Fruit fly (Drosophila melanogaster) whole organism, embryonic: ENCODE results near the gene CG5910.

Experiments
- B-H2 ChIP-seq: fragments of 200-800 bp; sonication (Bioruptor generic); optimal IDR thresholded peaks from 2 replicates; lab custom pipeline; 2018; ENCODE audit warnings: missing biosample characterization, mild to moderate bottlenecking, missing genetic modification characterization
- Bgb ChIP-seq: fragments of 200-800 bp; sonication (Bioruptor generic); IDR thresholded peaks from 2 replicates; pipeline ENCODE4 v1.3.6; 2022; ENCODE audit warnings: missing biosample characterization, missing genetic modification characterization; ENCODE audit not compliant: partially characterized antibody
- Bteb2 ChIP-seq: fragments of 200-800 bp; sonication (Bioruptor generic); optimal IDR thresholded peaks from 2 replicates; lab custom pipeline; 2016; ENCODE audit warnings: missing biosample characterization, missing genetic modification characterization
- CG10321 ChIP-seq: fragments of 200-800 bp; sonication (Bioruptor generic); IDR thresholded peaks from 2 replicates; pipeline ENCODE4 v1.3.6; 2022; ENCODE audit warnings: missing biosample characterization, missing genetic modification characterization
- CG11723 ChIP-seq: fragments of 200-800 bp; sonication (Bioruptor generic); optimal IDR thresholded peaks from 2 replicates; lab custom pipeline; 2017; ENCODE audit warnings: missing biosample characterization, mild to moderate bottlenecking, missing genetic modification characterization
- CG12299 ChIP-seq: fragments of 200-800 bp; sonication (Bioruptor generic); optimal IDR thresholded peaks from 2 replicates; lab custom pipeline; 2018; ENCODE audit warnings: missing biosample characterization, mild to moderate bottlenecking, missing genetic modification characterization
- CG12942 ChIP-seq: fragments of 200-800 bp; sonication (Bioruptor generic); optimal IDR thresholded peaks from 3 replicates; lab custom pipeline; 2016; ENCODE audit warnings: missing biosample characterization, missing genetic modification characterization
- CG14860 ChIP-seq: fragments of 200-800 bp; sonication (Bioruptor generic); IDR thresholded peaks from 3 replicates; pipeline ENCODE4 v1.3.6; 2022; ENCODE audit warnings: missing biosample characterization, missing genetic modification characterization; ENCODE audit not compliant: partially characterized antibody
- CG16779 ChIP-seq: fragments of 200-800 bp; sonication (Bioruptor generic); IDR thresholded peaks from 2 replicates; pipeline ENCODE4 v1.3.6; 2022; ENCODE audit warnings: missing biosample characterization, missing genetic modification characterization
- CG17912 ChIP-seq: fragments of 200-800 bp; sonication (Bioruptor generic); optimal IDR thresholded peaks from 2 replicates; lab custom pipeline; 2018; ENCODE audit warnings: missing biosample characterization, mild to moderate bottlenecking, missing genetic modification characterization
- CG1832 ChIP-seq: fragments of 200-800 bp; sonication (Bioruptor generic); optimal IDR thresholded peaks from 2 replicates; lab custom pipeline; 2017; ENCODE audit warnings: missing biosample characterization, mild to moderate bottlenecking, missing genetic modification characterization, inconsistent platforms
- CG18476 ChIP-seq: fragments of 200-800 bp; sonication (Bioruptor generic); optimal IDR thresholded peaks from 2 replicates; lab custom pipeline; 2016; ENCODE audit warnings: missing biosample characterization, mild to moderate bottlenecking, missing genetic modification characterization
- CG30431 ChIP-seq: fragments of 200-800 bp; sonication (Bioruptor generic); optimal IDR thresholded peaks from 2 replicates; lab custom pipeline; 2017; ENCODE audit warnings: missing biosample characterization, missing genetic modification characterization
- CG32532 ChIP-seq: fragments of 200-800 bp; sonication (Bioruptor generic); IDR thresholded peaks from 2 replicates; pipeline ENCODE4 v1.3.6; 2022; ENCODE audit warnings: missing biosample characterization, missing genetic modification characterization
- CG34422 ChIP-seq: fragments of 200-800 bp; sonication (Bioruptor generic); IDR thresholded peaks from 3 replicates; pipeline ENCODE4 v1.3.6; 2022; ENCODE audit warnings: missing biosample characterization, missing genetic modification characterization
- CG43689 ChIP-seq: fragments of 200-800 bp; sonication (Bioruptor generic); IDR thresholded peaks from 2 replicates; pipeline ENCODE4 v1.3.6; 2022; ENCODE audit warnings: missing biosample characterization, missing genetic modification characterization
- CG6272 ChIP-seq: fragments of 200-800 bp; sonication (Bioruptor generic); IDR thresholded peaks from 2 replicates; pipeline ENCODE4 v1.3.6; 2022; ENCODE audit warnings: missing biosample characterization, missing genetic modification characterization
- CG6689 ChIP-seq: fragments of 200-800 bp; sonication (Bioruptor generic); IDR thresholded peaks from 2 replicates; pipeline ENCODE4 v1.3.6; 2022; ENCODE audit warnings: missing biosample characterization, missing genetic modification characterization
- CG6813 ChIP-seq: fragments of 200-800 bp; sonication (Bioruptor generic); optimal IDR thresholded peaks from 2 replicates; lab custom pipeline; 2017; ENCODE audit warnings: missing biosample characterization, missing genetic modification characterization, mild to moderate bottlenecking, moderate library complexity, missing genetic modification reagents
- CG7963 ChIP-seq: fragments of 200-800 bp; sonication (Bioruptor generic); IDR thresholded peaks from 3 replicates; pipeline ENCODE4 v1.3.6; 2022; ENCODE audit warnings: missing biosample characterization, missing genetic modification characterization; ENCODE audit not compliant: partially characterized antibody
- Camta ChIP-seq: fragments of 200-800 bp; sonication (Bioruptor generic); optimal IDR thresholded peaks from 2 replicates; lab custom pipeline; 2016; ENCODE audit warnings: missing biosample characterization, missing genetic modification characterization
- Dll ChIP-seq: fragments of 200-800 bp; sonication (Bioruptor generic); IDR thresholded peaks from 4 replicates; pipeline ENCODE4 v1.3.6; 2022; ENCODE audit warnings: missing biosample characterization, missing genetic modification characterization; ENCODE audit not compliant: partially characterized antibody
- Doc3 ChIP-seq: fragments of 200-800 bp; sonication (Bioruptor generic); IDR thresholded peaks from 3 replicates; pipeline ENCODE4 v1.3.6; 2022; ENCODE audit warnings: missing biosample characterization, missing genetic modification characterization; ENCODE audit not compliant: partially characterized antibody
- HLH4C ChIP-seq: fragments of 200-800 bp; sonication (Bioruptor generic); IDR thresholded peaks from 3 replicates; pipeline ENCODE4 v1.3.6; 2022; ENCODE audit warnings: missing biosample characterization, missing genetic modification characterization; ENCODE audit not compliant: partially characterized antibody
- Hmx ChIP-seq: fragments of 200-800 bp; sonication (Bioruptor generic); optimal IDR thresholded peaks from 2 replicates; lab custom pipeline; 2016; ENCODE audit warnings: missing biosample characterization, missing genetic modification characterization
- Hr3 ChIP-seq: fragments of 200-800 bp; sonication (Bioruptor generic); optimal IDR thresholded peaks from 3 replicates; lab custom pipeline; 2016; ENCODE audit warnings: missing biosample characterization, missing genetic modification characterization
- Lim3 ChIP-seq: fragments of 200-800 bp; sonication (Bioruptor generic); IDR thresholded peaks from 2 replicates; pipeline ENCODE4 v1.3.6; 2022; ENCODE audit warnings: missing biosample characterization, missing genetic modification characterization
- NC2β ChIP-seq: fragments of 200-800 bp; sonication (Bioruptor generic); optimal IDR thresholded peaks from 2 replicates; lab custom pipeline; 2016; ENCODE audit warnings: missing biosample characterization, missing genetic modification characterization
- Oli ChIP-seq: fragments of 200-800 bp; sonication (Bioruptor generic); optimal IDR thresholded peaks from 2 replicates; lab custom pipeline; 2018; ENCODE audit warnings: missing biosample characterization, mild to moderate bottlenecking, missing genetic modification characterization, moderate library complexity
- Opbp ChIP-seq: fragments of 200-800 bp; sonication (Bioruptor generic); IDR thresholded peaks from 3 replicates; pipeline ENCODE4 v1.3.6; 2022; ENCODE audit warnings: missing biosample characterization, missing genetic modification characterization; ENCODE audit not compliant: partially characterized antibody
- Ravus ChIP-seq: fragments of 200-800 bp; sonication (Bioruptor generic); IDR thresholded peaks from 2 replicates; pipeline ENCODE4 v1.3.6; 2022; ENCODE audit warnings: missing biosample characterization, missing genetic modification characterization
- Taf1 ChIP-seq: fragments of 200-800 bp; sonication (Bioruptor generic); IDR thresholded peaks from 2 replicates; pipeline ENCODE4 v1.3.6; 2022; ENCODE audit warnings: missing biosample characterization, missing genetic modification characterization
- abd-A ChIP-seq: fragments of 200-800 bp; sonication (Bioruptor generic); optimal IDR thresholded peaks from 3 replicates; lab custom pipeline; 2019; ENCODE audit warnings: missing biosample characterization, mild to moderate bottlenecking, missing genetic modification characterization, moderate library complexity
- ap ChIP-seq: fragments of 200-800 bp; sonication (Bioruptor generic); IDR thresholded peaks from 2 replicates; pipeline ENCODE4 v1.3.6; 2022; ENCODE audit warnings: missing biosample characterization, missing genetic modification characterization
- ash1 ChIP-seq: fragments of 200-800 bp; sonication (Bioruptor generic); optimal IDR thresholded peaks from 2 replicates; lab custom pipeline; 2018; ENCODE audit warnings: missing biosample characterization, mild to moderate bottlenecking, missing genetic modification characterization
- chn ChIP-seq: fragments of 200-800 bp; sonication (Bioruptor generic); optimal IDR thresholded peaks from 2 replicates; lab custom pipeline; 2016; ENCODE audit warnings: missing biosample characterization, missing genetic modification characterization
- fd64A ChIP-seq: fragments of 200-800 bp; sonication (Bioruptor generic); optimal IDR thresholded peaks from 3 replicates; lab custom pipeline; 2018; ENCODE audit warnings: missing biosample characterization, mild to moderate bottlenecking, missing genetic modification characterization
- ftz-f1 ChIP-seq: fragments of 200-800 bp; sonication (Bioruptor generic); optimal IDR thresholded peaks from 2 replicates; lab custom pipeline; 2016; ENCODE audit warnings: missing biosample characterization, missing genetic modification characterization
- fu2 ChIP-seq: fragments of 200-800 bp; sonication (Bioruptor generic); optimal IDR thresholded peaks from 2 replicates; lab custom pipeline; 2016; ENCODE audit warnings: missing biosample characterization, missing genetic modification characterization
- hb ChIP-seq: fragments of 200-800 bp; sonication (Bioruptor generic); IDR thresholded peaks from 3 replicates; pipeline ENCODE4 v1.3.6; 2022; ENCODE audit warnings: missing biosample characterization, missing genetic modification characterization; ENCODE audit not compliant: partially characterized antibody
- jumu ChIP-seq: fragments of 200-800 bp; sonication (Bioruptor generic); optimal IDR thresholded peaks from 3 replicates; lab custom pipeline; 2016; ENCODE audit warnings: missing biosample characterization, missing genetic modification characterization
- lab ChIP-seq: fragments of 200-800 bp; sonication (Bioruptor generic); optimal IDR thresholded peaks from 3 replicates; lab custom pipeline; 2017; ENCODE audit warnings: missing biosample characterization, missing genetic modification characterization, mild to moderate bottlenecking, moderate library complexity, missing genetic modification reagents
- nmo ChIP-seq: fragments of 200-800 bp; sonication (Bioruptor generic); optimal IDR thresholded peaks from 2 replicates; lab custom pipeline; 2018; ENCODE audit warnings: missing biosample characterization, mild to moderate bottlenecking, missing genetic modification characterization, moderate library complexity
- org-1 ChIP-seq: fragments of 200-800 bp; sonication (Bioruptor generic); optimal IDR thresholded peaks from 2 replicates; lab custom pipeline; 2017; ENCODE audit warnings: missing biosample characterization, missing genetic modification characterization
- pb ChIP-seq: fragments of 200-800 bp; sonication (Bioruptor generic); optimal IDR thresholded peaks from 3 replicates; lab custom pipeline; 2016; ENCODE audit warnings: missing biosample characterization, missing genetic modification characterization
- run ChIP-seq: fragments of 200-800 bp; sonication (Bioruptor generic); optimal IDR thresholded peaks from 3 replicates; lab custom pipeline; 2018; ENCODE audit warnings: missing biosample characterization, mild to moderate bottlenecking, missing genetic modification characterization
- sqz ChIP-seq: fragments of 200-800 bp; sonication (Bioruptor generic); optimal IDR thresholded peaks from 3 replicates; lab custom pipeline; 2018; ENCODE audit warnings: missing biosample characterization, mild to moderate bottlenecking, missing genetic modification characterization
- ttk ChIP-seq: fragments of 200-800 bp; sonication (Bioruptor generic); IDR thresholded peaks from 2 replicates; pipeline ENCODE4 v2.1.2; 2022; ENCODE audit warnings: missing biosample characterization, missing genetic modification characterization
- tup ChIP-seq: fragments of 200-800 bp; sonication (Bioruptor generic); optimal IDR thresholded peaks from 2 replicates; lab custom pipeline; 2016; ENCODE audit warnings: missing biosample characterization, mild to moderate bottlenecking, missing genetic modification characterization, moderate library complexity

CG5910 gene

dm6 chr3L:20405971-20406948, 36.0 kb upstream of the CG5910 start (continued):
- TF ChIP-seq B-H2 (GFP tag; lab: Kevin White, UChicago): no peak
- TF ChIP-seq CG30431 (GFP tag; lab: Kevin White, UChicago): no peak
- no peak for TF ChIP-seq Lim3 (GFP tag; lab: Robert Waterston, UW)
- TF ChIP-seq CG16779 (GFP tag; lab: Robert Waterston, UW): no peak
- TF ChIP-seq Hr3 (GFP tag; lab: Kevin White, UChicago): no peak
- peak; percentile 56 for TF ChIP-seq CG6813 (GFP tag; lab: Kevin White, UChicago)
- no peak for TF ChIP-seq jumu
- TF ChIP-seq fu2 (GFP tag; lab: Kevin White, UChicago): no peak
- TF ChIP-seq CG43689 (GFP tag; lab: Robert Waterston, UW): no peak
- TF ChIP-seq Bteb2 (GFP tag; lab: Kevin White, UChicago): no peak
- TF ChIP-seq fd64A (GFP tag; lab: Kevin White, UChicago): no peak
- no peak for TF ChIP-seq ftz-f1 (GFP tag; lab: Kevin White, UChicago)
- TF ChIP-seq CG12299 (tag; lab: Kevin White, UChicago): peak; percentile 34
- TF ChIP-seq Dll (GFP tag; lab: Robert Waterston, UW): no peak
- no peak for TF ChIP-seq chn (GFP tag; lab: Kevin White, UChicago)
- TF ChIP-seq HLH4C (GFP tag; lab: Robert Waterston, UW): no peak
- TF ChIP-seq Ravus (GFP tag; lab: Robert Waterston, UW): no peak
- TF ChIP-seq Oli (tag; lab: Kevin White, UChicago): no peak
- no peak for TF ChIP-seq CG1832 (GFP tag; lab: Kevin White, UChicago)
- TF ChIP-seq run (tag; lab: Kevin White, UChicago): peak; percentile 12
- TF ChIP-seq CG12942 (GFP tag; lab: Kevin White, UChicago): no peak
- TF ChIP-seq org-1 (GFP tag; lab: Kevin White, UChicago): no peak
- TF ChIP-seq CG14860 (GFP tag; lab: Robert Waterston, UW): no peak
- no peak for TF ChIP-seq pb
- TF ChIP-seq CG10321: no peak
- peak; percentile 19 for TF ChIP-seq CG17912 (GFP tag; lab: Kevin White, UChicago)
- TF ChIP-seq Doc3 (GFP tag; lab: Robert Waterston, UW): no peak
- TF ChIP-seq NC2β: no peak
- no peak for TF ChIP-seq Opbp
- TF ChIP-seq lab (GFP tag; lab: Kevin White, UChicago): peak; percentile 50
- no peak for TF ChIP-seq CG18476 (GFP tag; lab: Kevin White, UChicago)
- TF ChIP-seq sqz (GFP tag; lab: Kevin White, UChicago): peak; percentile 27
- no peak for TF ChIP-seq nmo (GFP tag; lab: Kevin White, UChicago)
- TF ChIP-seq CG32532 (GFP tag; lab: Robert Waterston, UW): no peak
- no peak for TF ChIP-seq CG7963 (GFP tag; lab: Robert Waterston, UW)
- TF ChIP-seq Taf1 (GFP tag; lab: Robert Waterston, UW): no peak
- TF ChIP-seq CG34422: no peak
- TF ChIP-seq CG11723 (GFP tag; lab: Kevin White, UChicago): no peak
- TF ChIP-seq hb (GFP tag; lab: Robert Waterston, UW): no peak
- no peak for TF ChIP-seq ash1 (GFP tag; lab: Kevin White, UChicago)
- no peak for TF ChIP-seq ttk (GFP tag; lab: Robert Waterston, UW)
- TF ChIP-seq ap: no peak
- TF ChIP-seq Hmx: no peak
- TF ChIP-seq Camta (GFP tag; lab: Kevin White, UChicago): no peak
- no peak for TF ChIP-seq abd-A (tag; lab: Kevin White, UChicago)
- no peak for TF ChIP-seq CG6272
- no peak for TF ChIP-seq tup
- TF ChIP-seq CG6689 (GFP tag; lab: Robert Waterston, UW): no peak
- no peak for TF ChIP-seq Bgb (GFP tag; lab: Robert Waterston, UW)
